Fruit fly (Drosophila melanogaster): ENCODE data around the gene CG15525.

dm6 chr3R:30021559-30022451 is 24.3 kb upstream of the CG15525 start, which contains the start of gene Mgat2:
- no peak for TF ChIP-seq Myc (optimal IDR thresholded peaks at IDR 0.05)
- no peak for TF ChIP-seq h (optimal IDR thresholded peaks at IDR 0.05)

All from Kc167 (cell line).